Fruit fly (Drosophila melanogaster) Kc167 (cell line): ENCODE data around the gene Tailor.

Experiments used
- Myc ChIP-seq: fragments of >200 bp; optimal IDR thresholded peaks from 2 replicates; lab custom pipeline; 2017; ENCODE audit warnings: missing external identifiers
- Sin3A ChIP-seq: fragments of >200 bp; optimal IDR thresholded peaks from 2 replicates; lab custom pipeline; 2018; ENCODE audit warnings: missing external identifiers
- h ChIP-seq: fragments of >200 bp; optimal IDR thresholded peaks from 3 replicates; lab custom pipeline; 2018; ENCODE audit warnings: missing external identifiers
- insv ChIP-seq: fragments of >200 bp; optimal IDR thresholded peaks from 3 replicates; lab custom pipeline; 2018; ENCODE audit warnings: missing external identifiers
- psq ChIP-seq: fragments of >200 bp; optimal IDR thresholded peaks from 2 replicates; lab custom pipeline; 2017; ENCODE audit warnings: missing external identifiers
- ttk ChIP-seq: sonication (Bioruptor generic); optimal IDR thresholded peaks from 2 replicates; lab custom pipeline; 2017; ENCODE audit warnings: missing external identifiers

DNA sequence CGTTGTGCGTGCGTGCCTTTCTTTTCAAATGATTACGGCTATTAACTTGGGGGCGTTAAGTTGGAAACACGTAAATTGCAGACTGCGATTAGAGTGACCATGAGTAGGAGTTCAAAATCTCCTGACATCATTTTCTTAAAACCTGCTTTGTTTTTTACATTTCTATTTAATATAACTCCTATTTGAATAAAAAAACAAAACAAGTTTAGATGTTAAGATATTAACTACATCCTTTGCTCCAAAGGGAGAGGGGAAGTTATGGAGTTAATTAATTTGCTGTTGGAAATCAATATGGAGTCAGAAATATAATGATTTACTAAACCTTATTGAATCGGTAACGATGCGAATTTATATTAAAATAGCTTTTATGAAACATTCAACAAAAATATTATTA is at the start of gene Tailor:
- TF ChIP-seq insv (no peak), h (lab: Kevin White, UChicago) (no peak), Sin3A (lab: Kevin White, UChicago) (no peak), ttk (lab: Kevin White, UChicago) (no peak), psq (lab: Kevin White, UChicago) (no peak), Myc (lab: Kevin White, UChicago) (no peak)
